Worm (Caenorhabditis elegans) whole organism, dauer: ENCODE data around the gene ttr-49.

Experiments used
- unc-62 ChIP-seq: sonication (generic microtip); optimal IDR thresholded peaks from 2 replicates; lab custom pipeline; 2017; ENCODE audit warnings: missing biosample characterization, missing genetic modification reagents, missing genetic modification characterization

Gene ttr-49

DNA sequence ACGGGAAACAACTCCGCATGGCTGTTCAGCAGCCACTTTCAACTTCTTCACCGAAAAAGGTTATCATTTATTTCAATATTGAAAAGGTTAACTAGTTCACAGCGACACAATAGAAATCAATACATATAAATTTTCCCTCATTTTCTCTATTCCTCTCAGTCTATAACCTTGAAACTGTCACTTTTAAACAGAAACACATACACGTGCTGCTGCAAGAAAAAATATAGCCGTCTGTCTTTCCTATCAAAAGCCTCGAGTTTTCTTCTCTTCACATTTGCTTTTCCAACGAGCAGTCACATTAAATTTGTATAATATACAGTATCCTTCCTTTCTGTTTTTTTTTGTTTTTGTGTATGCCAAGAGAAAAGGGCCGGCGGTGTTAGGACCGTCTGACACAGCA is 32.1 kb downstream of the ttr-49 start:
- no peak for TF ChIP-seq unc-62

DNA sequence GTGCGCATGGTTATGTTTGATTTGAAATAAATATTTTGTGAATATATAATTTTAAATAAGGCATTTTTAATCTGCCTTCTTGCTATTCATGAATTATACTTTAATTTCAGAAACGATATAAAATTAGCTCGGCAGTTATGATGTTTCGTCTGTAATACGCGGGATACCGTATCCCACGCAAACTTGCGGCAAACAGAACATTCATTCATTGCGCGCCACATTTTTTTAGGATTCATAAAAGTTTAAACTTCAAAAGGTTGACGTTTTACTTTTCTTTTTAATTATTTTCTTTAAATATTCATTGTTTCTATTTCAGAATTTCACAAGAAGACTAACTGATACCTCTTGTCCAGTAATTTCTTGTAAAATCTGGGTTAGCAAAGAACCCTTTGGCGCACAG is 33.4 kb downstream of the ttr-49 start, which contains the start of gene tag-153:
TSS of gene tag-153 (plus strand) at position 200 of the 400 bp plus-strand sequence.
- no peak for TF ChIP-seq unc-62

DNA sequence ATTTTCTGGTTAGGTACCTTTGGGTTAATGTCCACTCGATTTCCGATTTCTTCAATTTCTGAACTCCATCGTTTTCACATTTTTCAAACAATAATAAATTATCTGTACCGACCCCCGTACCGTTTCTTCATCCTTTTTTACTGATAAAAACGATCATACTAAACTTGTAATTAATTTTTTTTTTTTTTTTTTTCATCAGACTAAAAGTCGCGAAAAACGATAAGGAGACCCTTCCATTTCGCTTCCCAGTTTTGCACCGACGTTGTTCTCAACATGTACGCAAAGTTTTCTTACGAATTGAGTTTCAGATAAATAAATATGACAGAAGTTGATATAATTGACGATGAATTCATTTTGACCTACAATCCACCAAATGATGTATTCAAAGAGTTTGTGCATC is 35.1 kb downstream of the ttr-49 start, which contains the start of gene F44A2.7:
TSS of gene F44A2.7 (plus strand) at position 301 of the 400 bp plus-strand sequence.
- no peak for TF ChIP-seq unc-62

DNA sequence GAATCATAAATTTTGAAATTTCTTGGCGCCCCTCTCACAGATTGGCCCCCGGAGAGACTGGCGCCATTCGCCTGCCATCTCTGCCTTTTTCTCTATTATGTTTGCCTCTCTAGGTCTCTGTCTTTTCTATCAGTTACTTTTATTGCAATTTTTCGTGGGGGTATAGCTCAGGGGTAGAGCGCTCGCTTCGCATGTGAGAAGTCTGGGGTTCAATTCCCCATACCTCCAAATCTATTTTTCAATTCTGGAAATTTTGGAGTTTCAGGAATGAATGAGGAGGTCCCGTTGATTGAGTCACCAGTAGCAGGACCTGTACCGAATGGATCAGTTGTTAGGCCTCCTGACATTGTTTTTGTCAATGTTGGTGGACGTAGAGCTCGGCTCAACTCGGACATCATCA is 38.3 kb downstream of the ttr-49 start, which contains the start of gene kvs-3:
TSS of gene kvs-3 (plus strand) at position 266 of the 400 bp plus-strand sequence.
- TF ChIP-seq unc-62: no peak

DNA sequence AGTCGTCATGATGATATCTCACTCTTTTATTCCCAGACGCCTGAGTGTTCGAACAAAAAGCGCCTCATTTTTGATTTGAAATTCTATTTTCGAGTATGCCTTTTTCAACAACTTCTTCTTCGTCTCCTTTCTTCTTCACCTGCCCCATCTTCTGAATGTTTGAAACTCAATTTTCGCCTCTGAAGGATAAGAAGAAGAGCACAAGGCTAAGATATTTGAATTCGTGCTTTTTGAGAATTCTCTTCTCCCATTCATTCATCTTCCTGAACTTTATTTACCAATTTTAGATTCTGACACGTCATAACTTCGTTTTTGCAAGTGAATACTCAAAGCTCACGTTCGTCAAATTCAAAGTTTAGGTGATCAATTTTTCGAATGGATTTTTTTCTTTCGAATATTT is 39.3 kb downstream of the ttr-49 start:
- TF ChIP-seq unc-62: no peak

DNA sequence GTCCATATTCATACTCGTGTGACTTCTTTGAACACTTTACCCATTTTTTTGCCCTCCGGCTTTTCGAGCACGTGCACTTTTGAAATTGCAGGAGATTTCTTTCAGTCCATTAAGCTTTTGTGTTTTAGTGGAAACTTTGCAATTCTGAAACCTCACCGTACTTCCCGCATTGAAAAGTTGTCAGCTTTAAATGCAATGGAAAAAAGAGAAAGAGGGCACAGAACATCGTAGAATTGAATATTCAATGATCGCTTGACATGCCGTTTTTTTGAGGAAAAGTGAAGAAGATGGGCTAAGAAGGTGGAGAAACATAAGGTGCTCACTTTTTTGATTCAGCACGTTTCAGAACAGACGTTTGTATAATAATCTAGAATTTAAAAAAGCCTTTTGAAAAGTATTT is 41.9 kb downstream of the ttr-49 start:
- TF ChIP-seq unc-62: no peak

DNA sequence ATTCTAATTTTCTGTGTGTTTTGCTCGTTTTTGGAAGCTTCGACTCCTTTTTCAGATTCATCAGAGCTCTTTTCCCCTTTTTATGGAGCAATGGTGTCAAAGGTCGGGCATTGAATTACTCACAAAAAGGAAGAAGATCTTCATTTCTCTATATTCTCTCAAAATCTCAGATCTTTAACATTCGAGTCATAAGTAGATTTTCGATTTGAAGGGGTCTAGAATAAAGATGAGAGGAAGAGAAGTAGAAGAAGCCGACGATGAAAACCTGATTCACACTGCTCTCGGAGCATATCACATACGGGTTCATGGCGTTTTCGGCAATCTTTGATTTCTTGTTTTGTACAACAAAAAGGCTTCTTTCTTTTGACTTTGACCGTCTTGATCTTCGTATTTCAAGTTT is 43.9 kb downstream of the ttr-49 start:
- no peak for TF ChIP-seq unc-62
